Fruit fly (Drosophila melanogaster) S2 (cell line): ENCODE data around the gene CG31735.

ENCODE experiments used
- CG8478 ChIP-seq: fragments of >200 bp; optimal IDR thresholded peaks from 2 replicates; lab custom pipeline; 2018
- CTCF ChIP-seq, 2 experiments: fragments of >200 bp; optimal IDR thresholded peaks; 2 replicates each; lab custom pipeline; 2018

DNA sequence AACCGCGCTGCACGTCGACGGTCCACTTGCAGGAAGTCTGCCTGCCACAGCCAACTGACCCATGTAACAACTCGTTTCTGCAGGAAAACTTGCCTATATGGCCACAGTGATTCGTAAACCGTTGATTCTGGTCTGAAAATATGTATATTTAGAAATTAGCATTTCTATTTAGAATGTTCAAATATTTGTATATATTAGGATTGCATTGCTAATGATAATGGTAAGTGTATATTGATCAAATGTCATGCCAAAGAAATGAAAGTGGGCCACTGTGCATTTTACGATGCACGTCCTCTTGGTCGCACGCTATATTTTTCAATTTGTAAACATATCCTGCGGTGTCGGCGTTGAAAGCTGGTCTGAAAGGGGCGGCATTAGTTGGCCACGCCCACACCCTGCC is 9.1 kb upstream of the CG31735 start:
- TF ChIP-seq CG8478 (lab: Kevin White, UChicago): no peak
- no peak for TF ChIP-seq CTCF (optimal IDR thresholded peaks at IDR 0.05; lab: Kevin White, UChicago)
